Worm (Caenorhabditis elegans): ENCODE results near the gene cyp-32A1.

Gene cyp-32A1

DNA sequence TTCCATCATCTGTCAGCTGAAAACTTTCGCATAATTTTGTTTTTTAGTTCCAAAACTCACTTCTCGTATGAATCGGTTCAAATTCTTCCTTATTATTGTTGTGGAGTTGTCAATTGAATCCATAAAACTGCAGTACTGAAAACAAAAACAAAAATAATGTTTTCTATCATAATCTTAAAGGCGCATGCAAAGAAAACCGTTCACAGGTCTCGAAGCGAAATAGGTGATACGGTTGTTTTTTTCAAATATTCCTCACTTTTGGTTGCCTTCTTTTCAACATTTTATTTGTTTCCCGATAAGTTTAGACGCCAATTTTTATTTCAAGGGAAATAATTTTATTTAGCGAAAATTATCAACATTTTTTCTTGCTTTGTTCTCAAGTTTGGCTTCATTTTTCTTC lies 22.0 kb downstream of the cyp-32A1 start:
- TF ChIP-seq ama-1 (optimal IDR thresholded peaks at IDR 0.05) = no peak

DNA sequence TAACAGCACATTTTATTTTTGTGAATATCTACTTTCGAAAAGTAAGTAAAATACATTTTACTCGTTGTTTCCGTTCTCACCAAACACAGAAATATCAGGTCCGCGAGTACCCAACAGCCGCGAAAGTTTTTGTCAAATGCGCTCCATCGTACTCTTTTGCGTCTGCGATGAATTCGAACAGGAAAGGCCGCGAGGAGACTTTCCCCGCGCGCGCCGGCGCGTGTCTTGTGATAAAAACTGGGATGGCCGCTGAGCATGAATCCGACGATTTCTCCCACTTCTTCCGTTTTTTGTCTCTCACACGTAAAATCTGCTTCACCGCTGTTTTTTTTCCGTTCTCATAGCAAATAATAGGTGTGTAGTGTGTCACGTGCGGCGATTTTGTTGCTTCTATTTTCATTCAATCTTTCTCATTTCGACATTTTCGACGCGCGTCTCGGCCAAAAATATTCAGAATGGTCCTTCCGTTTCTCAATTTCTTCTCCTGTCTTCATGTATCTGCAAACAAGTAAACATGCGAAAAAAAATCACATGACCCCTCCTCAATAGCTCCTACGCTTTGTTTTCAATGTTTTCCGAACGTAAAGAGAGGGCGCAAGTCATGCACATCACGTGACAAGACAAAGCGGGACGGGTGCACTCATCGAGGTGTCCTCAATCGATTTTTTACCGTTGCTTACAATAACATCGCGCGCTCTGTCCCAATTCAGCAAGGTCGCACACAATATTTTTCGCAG lies 22.6 kb downstream of the cyp-32A1 start, which contains the start of gene uvs-1:
uvs-1 (minus strand) TSS at position 145 of the 737 bp plus-strand sequence.
- TF ChIP-seq pha-4 (tag; optimal IDR thresholded peaks at IDR 0.05) (peak; percentile 87), R02D3.7 (tag; optimal IDR thresholded peaks at IDR 0.05) (no peak), mdl-1 (tag; optimal IDR thresholded peaks at IDR 0.05) (no peak), lin-15B (tag; optimal IDR thresholded peaks at IDR 0.05) (peak; percentile 82), nhr-25 (tag; optimal IDR thresholded peaks at IDR 0.05) (peak; percentile 56), nhr-23 (tag; optimal IDR thresholded peaks at IDR 0.05) (peak; percentile 25), elt-2 (tag; optimal IDR thresholded peaks at IDR 0.05) (peak; percentile 24), nfya-1 (tag; optimal IDR thresholded peaks at IDR 0.05; ENCODE audit: insufficient read depth) (peak; percentile 64), jun-1 (tag; optimal IDR thresholded peaks at IDR 0.05) (peak; percentile 18), nhr-67 (tag; optimal IDR thresholded peaks at IDR 0.05) (no peak), tbx-2 (tag; optimal IDR thresholded peaks at IDR 0.05) (no peak), snpc-4 (tag; optimal IDR thresholded peaks at IDR 0.05) (peak; percentile 30), ama-1 (optimal IDR thresholded peaks at IDR 0.05) (peak; percentile 29), fkh-10 (GFP tag; optimal IDR thresholded peaks at IDR 0.05) (peak; percentile 42), fos-1 (tag; optimal IDR thresholded peaks at IDR 0.05) (no peak), ceh-28 (tag; optimal IDR thresholded peaks at IDR 0.05) (peak; percentile 56), egl-5 (tag; optimal IDR thresholded peaks at IDR 0.05) (no peak), sea-2 (GFP tag; optimal IDR thresholded peaks at IDR 0.05) (no peak), aly-2 (tag; optimal IDR thresholded peaks at IDR 0.05) (no peak), lin-39 (tag; optimal IDR thresholded peaks at IDR 0.05) (peak; percentile 87)

DNA sequence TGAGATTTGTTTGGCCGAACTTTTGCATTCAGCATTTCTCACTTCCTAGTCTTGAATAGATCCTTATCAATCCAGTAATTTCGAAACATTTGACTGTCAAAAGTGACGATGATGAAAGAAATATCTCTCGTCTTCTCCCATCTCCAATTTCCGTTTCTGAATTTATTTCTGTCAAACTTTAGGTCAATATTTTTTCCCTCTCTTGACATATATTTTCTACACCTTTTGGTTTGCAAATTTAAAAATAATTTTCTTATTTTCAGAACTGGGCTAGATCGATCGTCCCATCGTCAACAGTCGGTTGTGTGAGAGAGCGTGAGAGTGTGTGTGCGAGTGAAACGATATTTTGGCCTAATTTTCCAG lies 23.2 kb downstream of the cyp-32A1 start, which contains the start of gene xpo-1:
xpo-1 (plus strand) TSS at position 264 of the 363 bp plus-strand sequence.
- no peak for TF ChIP-seq aly-2 (tag; optimal IDR thresholded peaks at IDR 0.05)
- no peak for TF ChIP-seq mml-1 (tag; optimal IDR thresholded peaks at IDR 0.05)
- TF ChIP-seq nhr-23 (tag; optimal IDR thresholded peaks at IDR 0.05) = no peak
- TF ChIP-seq nfya-1 (tag; optimal IDR thresholded peaks at IDR 0.05; ENCODE audit: insufficient read depth) = no peak
- no peak for TF ChIP-seq nhr-11 (tag; optimal IDR thresholded peaks at IDR 0.05)
- no peak for TF ChIP-seq R02D3.7 (tag; optimal IDR thresholded peaks at IDR 0.05)
- no peak for TF ChIP-seq nhr-43 (tag; optimal IDR thresholded peaks at IDR 0.05; ENCODE audit: poor library complexity, severe bottlenecking)
- TF ChIP-seq nhr-12 (tag; optimal IDR thresholded peaks at IDR 0.05) = no peak
- TF ChIP-seq nhr-28 (tag; optimal IDR thresholded peaks at IDR 0.05) = no peak
- TF ChIP-seq nhr-77 (tag; optimal IDR thresholded peaks at IDR 0.05) = no peak
- no peak for TF ChIP-seq ztf-11 (tag; optimal IDR thresholded peaks at IDR 0.05)
- no peak for TF ChIP-seq daf-12 (tag; optimal IDR thresholded peaks at IDR 0.05)
- TF ChIP-seq egl-27 (tag; optimal IDR thresholded peaks at IDR 0.05) = no peak
- TF ChIP-seq snpc-4 (tag; optimal IDR thresholded peaks at IDR 0.05) = no peak
- TF ChIP-seq lsy-12 (tag; optimal IDR thresholded peaks at IDR 0.05) = no peak
- TF ChIP-seq fos-1 (tag; optimal IDR thresholded peaks at IDR 0.05) = no peak

DNA sequence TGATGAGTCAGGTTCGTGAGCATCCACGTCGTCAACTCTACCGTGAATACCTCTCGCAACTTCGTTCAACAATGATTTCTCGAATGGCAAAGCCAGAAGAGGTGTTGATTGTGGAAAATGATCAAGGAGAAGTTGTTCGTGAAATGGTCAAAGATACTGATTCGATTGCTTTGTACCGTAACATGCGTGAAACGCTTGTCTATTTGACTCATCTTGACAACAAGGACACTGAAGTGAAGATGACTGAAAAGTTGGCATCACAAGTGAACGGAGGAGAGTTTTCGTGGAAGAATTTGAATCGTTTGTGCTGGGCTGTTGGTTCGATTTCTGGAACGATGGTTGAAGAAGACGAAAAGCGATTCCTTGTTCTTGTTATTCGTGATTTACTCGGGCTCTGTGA lies 25.0 kb downstream of the cyp-32A1 start:
- TF ChIP-seq ceh-16 (tag; optimal IDR thresholded peaks at IDR 0.05) = no peak
- no peak for TF ChIP-seq ceh-28 (tag; optimal IDR thresholded peaks at IDR 0.05)
- TF ChIP-seq ama-1 (optimal IDR thresholded peaks at IDR 0.05) = peak; percentile 22
- no peak for TF ChIP-seq nhr-76 (tag; optimal IDR thresholded peaks at IDR 0.05)
- no peak for TF ChIP-seq sea-2 (GFP tag; optimal IDR thresholded peaks at IDR 0.05)
- TF ChIP-seq nhr-43 (tag; optimal IDR thresholded peaks at IDR 0.05; ENCODE audit: poor library complexity, severe bottlenecking) = no peak
- TF ChIP-seq unc-39 (tag; optimal IDR thresholded peaks at IDR 0.05) = no peak
- TF ChIP-seq nhr-28 (tag; optimal IDR thresholded peaks at IDR 0.05) = no peak

DNA sequence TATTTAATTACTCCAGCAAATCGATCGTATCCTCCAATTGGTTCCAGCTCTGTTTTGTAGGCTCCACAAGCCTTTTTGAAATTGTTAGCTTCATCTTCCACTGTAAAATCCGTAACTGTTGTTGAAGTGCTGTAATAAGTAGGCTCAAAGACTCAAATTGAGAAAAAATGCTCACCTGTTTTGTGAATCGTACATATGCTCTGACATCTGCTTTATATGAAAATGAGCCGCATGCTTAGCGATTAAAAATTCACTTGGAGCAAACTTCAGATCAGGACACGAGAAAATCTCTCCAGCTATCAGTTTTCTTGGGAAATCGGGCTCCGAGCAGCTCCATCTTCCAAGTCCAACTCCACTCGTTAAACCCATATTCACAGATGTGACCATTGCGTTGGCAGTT lies 26.8 kb downstream of the cyp-32A1 start:
- TF ChIP-seq nhr-76 (tag; optimal IDR thresholded peaks at IDR 0.05) (no peak), sea-2 (GFP tag; optimal IDR thresholded peaks at IDR 0.05) (no peak), nhr-25 (tag; optimal IDR thresholded peaks at IDR 0.05) (no peak), eor-1 (tag; optimal IDR thresholded peaks at IDR 0.05) (no peak), nhr-11 (tag; optimal IDR thresholded peaks at IDR 0.05) (no peak), elt-1 (tag; optimal IDR thresholded peaks at IDR 0.05) (no peak), ZK546.5 (tag; optimal IDR thresholded peaks at IDR 0.05) (no peak), nhr-43 (tag; optimal IDR thresholded peaks at IDR 0.05; ENCODE audit: poor library complexity, severe bottlenecking) (no peak), nhr-12 (tag; optimal IDR thresholded peaks at IDR 0.05) (no peak), nfya-1 (tag; optimal IDR thresholded peaks at IDR 0.05; ENCODE audit: insufficient read depth) (no peak), ztf-11 (tag; optimal IDR thresholded peaks at IDR 0.05) (no peak), R02D3.7 (tag; optimal IDR thresholded peaks at IDR 0.05) (no peak), fkh-10 (GFP tag; optimal IDR thresholded peaks at IDR 0.05) (no peak), snpc-4 (tag; optimal IDR thresholded peaks at IDR 0.05) (no peak), mdl-1 (tag; optimal IDR thresholded peaks at IDR 0.05) (no peak), ceh-82 (tag; optimal IDR thresholded peaks at IDR 0.05) (no peak), ceh-9 (tag; optimal IDR thresholded peaks at IDR 0.05) (no peak), nhr-67 (tag; optimal IDR thresholded peaks at IDR 0.05) (no peak), nhr-237 (tag; optimal IDR thresholded peaks at IDR 0.05) (no peak), aly-2 (tag; optimal IDR thresholded peaks at IDR 0.05) (no peak)
